Fruit fly (Drosophila melanogaster) Kc167 (cell line): ENCODE data around the gene SMC3.

ENCODE experiments used
- Myc ChIP-seq: fragments of >200 bp; optimal IDR thresholded peaks from 2 replicates; lab custom pipeline; 2017; ENCODE audit warnings: missing external identifiers
- Sin3A ChIP-seq: fragments of >200 bp; optimal IDR thresholded peaks from 2 replicates; lab custom pipeline; 2018; ENCODE audit warnings: missing external identifiers
- psq ChIP-seq: fragments of >200 bp; optimal IDR thresholded peaks from 2 replicates; lab custom pipeline; 2017; ENCODE audit warnings: missing external identifiers
- ttk ChIP-seq: sonication (Bioruptor generic); optimal IDR thresholded peaks from 2 replicates; lab custom pipeline; 2017; ENCODE audit warnings: missing external identifiers

dm6 chrX:16599770-16600169 is 6.5 kb upstream of the SMC3 start:
- TF ChIP-seq ttk (lab: Kevin White, UChicago) = no peak
- no peak for TF ChIP-seq psq
- no peak for TF ChIP-seq Sin3A (lab: Kevin White, UChicago)
- no peak for TF ChIP-seq Myc (lab: Kevin White, UChicago)
